Fruit fly (Drosophila melanogaster) Kc167 (cell line): Measurements from ENCODE around the gene CG13643.

Experiments
- Myc ChIP-seq: fragments of >200 bp; optimal IDR thresholded peaks from 2 replicates; lab custom pipeline; 2017; ENCODE audit warnings: missing external identifiers
- Sin3A ChIP-seq: fragments of >200 bp; optimal IDR thresholded peaks from 2 replicates; lab custom pipeline; 2018; ENCODE audit warnings: missing external identifiers
- h ChIP-seq: fragments of >200 bp; optimal IDR thresholded peaks from 3 replicates; lab custom pipeline; 2018; ENCODE audit warnings: missing external identifiers
- insv ChIP-seq: fragments of >200 bp; optimal IDR thresholded peaks from 3 replicates; lab custom pipeline; 2018; ENCODE audit warnings: missing external identifiers
- psq ChIP-seq: fragments of >200 bp; optimal IDR thresholded peaks from 2 replicates; lab custom pipeline; 2017; ENCODE audit warnings: missing external identifiers
- ttk ChIP-seq: sonication (Bioruptor generic); optimal IDR thresholded peaks from 2 replicates; lab custom pipeline; 2017; ENCODE audit warnings: missing external identifiers

- TF ChIP-seq insv (lab: Kevin White, UChicago): no peak
- TF ChIP-seq psq (lab: Kevin White, UChicago): no peak
- no peak for TF ChIP-seq Sin3A (lab: Kevin White, UChicago)
- no peak for TF ChIP-seq ttk (lab: Kevin White, UChicago)
- TF ChIP-seq Myc (lab: Kevin White, UChicago): no peak
- TF ChIP-seq h: no peak
These were observed 48.3 kb downstream of the CG13643 start, which contains the start of gene CAH4 for dm6 chr3R:24857459-24857858.
